Worm (Caenorhabditis elegans) whole organism, L3 larva: Measurements from ENCODE around the gene alh-8.
A peak's percentile ranks its signal among the peaks of the same experiment; 100 is the strongest.

ENCODE experiments used
- ZK546.5 ChIP-seq: sonication (generic microtip); optimal IDR thresholded peaks from 2 replicates; lab custom pipeline; 2017; ENCODE audit warnings: missing biosample characterization, missing genetic modification characterization
- aly-2 ChIP-seq: fragments of 150-350 bp; optimal IDR thresholded peaks from 2 replicates; lab custom pipeline; 2014; ENCODE audit warnings: missing biosample characterization, missing genetic modification characterization
- ceh-28 ChIP-seq: fragments of 150-350 bp; optimal IDR thresholded peaks from 2 replicates; lab custom pipeline; 2014; ENCODE audit warnings: missing biosample characterization, missing genetic modification reagents, missing genetic modification characterization
- ceh-82 ChIP-seq: fragments of 150-350 bp; optimal IDR thresholded peaks from 2 replicates; lab custom pipeline; 2014; ENCODE audit warnings: missing biosample characterization, missing genetic modification characterization
- ceh-9 ChIP-seq: sonication (generic microtip); optimal IDR thresholded peaks from 2 replicates; lab custom pipeline; 2018; ENCODE audit warnings: missing biosample characterization, missing genetic modification characterization
- daf-12 ChIP-seq: fragments of 150-350 bp; optimal IDR thresholded peaks from 2 replicates; lab custom pipeline; 2014; ENCODE audit warnings: missing biosample characterization, missing genetic modification reagents, missing genetic modification characterization
- egl-5 ChIP-seq: fragments of 150-350 bp; optimal IDR thresholded peaks from 2 replicates; lab custom pipeline; 2017; ENCODE audit warnings: missing biosample characterization, missing genetic modification reagents, missing genetic modification characterization, inconsistent platforms
- elt-1 ChIP-seq: fragments of 150-350 bp; optimal IDR thresholded peaks from 2 replicates; lab custom pipeline; 2014; ENCODE audit warnings: missing biosample characterization, missing genetic modification characterization
- elt-3 ChIP-seq, 3 experiments: fragments of 150-350 bp in 1 of 3; sonication (generic microtip) in 2 of 3; optimal IDR thresholded peaks; 2 replicates in 2 of 3; 4 replicates in 1 of 3; lab custom pipeline; 2014 to 2017; ENCODE audit warnings: missing biosample characterization in 3 of 3, missing genetic modification characterization in 3 of 3
- eor-1 ChIP-seq, 2 experiments: fragments of 150-350 bp; optimal IDR thresholded peaks; 2 replicates each; lab custom pipeline; 2014 to 2018; ENCODE audit warnings: missing biosample characterization in 2 of 2, missing genetic modification characterization in 2 of 2
- fkh-10 ChIP-seq: sonication (generic microtip); optimal IDR thresholded peaks from 2 replicates; lab custom pipeline; 2017; ENCODE audit warnings: missing biosample characterization, missing genetic modification reagents, missing genetic modification characterization
- fkh-2 ChIP-seq: fragments of 150-350 bp; optimal IDR thresholded peaks from 2 replicates; lab custom pipeline; 2014; ENCODE audit warnings: missing biosample characterization, missing genetic modification reagents, missing genetic modification characterization
- fos-1 ChIP-seq: fragments of 150-350 bp; optimal IDR thresholded peaks from 2 replicates; lab custom pipeline; 2014; ENCODE audit warnings: missing biosample characterization, missing genetic modification characterization
- hmg-11 ChIP-seq: sonication (generic microtip); optimal IDR thresholded peaks from 2 replicates; lab custom pipeline; 2016; ENCODE audit warnings: missing genetic modification characterization, missing compliant biosample characterization
- lin-15B ChIP-seq: fragments of 150-350 bp; optimal IDR thresholded peaks from 2 replicates; lab custom pipeline; 2014; ENCODE audit warnings: missing biosample characterization, missing genetic modification characterization
- lin-39 ChIP-seq: fragments of 150-350 bp; optimal IDR thresholded peaks from 2 replicates; lab custom pipeline; 2018; ENCODE audit warnings: missing biosample characterization, missing genetic modification reagents, missing genetic modification characterization
- mml-1 ChIP-seq: fragments of 150-350 bp; sonication (generic microtip); optimal IDR thresholded peaks from 3 replicates; lab custom pipeline; 2014; ENCODE audit warnings: missing biosample characterization, missing genetic modification characterization
- nfya-1 ChIP-seq: sonication (generic microtip); optimal IDR thresholded peaks from 2 replicates; lab custom pipeline; 2017; ENCODE audit warnings: missing genetic modification characterization, mild to moderate bottlenecking, missing compliant biosample characterization, antibody characterized with exemption, moderate library complexity; ENCODE audit not compliant: insufficient read depth
- nhr-11 ChIP-seq: fragments of 150-350 bp; optimal IDR thresholded peaks from 2 replicates; lab custom pipeline; 2014; ENCODE audit warnings: missing biosample characterization, missing genetic modification characterization
- nhr-12 ChIP-seq: fragments of 150-350 bp; optimal IDR thresholded peaks from 2 replicates; lab custom pipeline; 2014; ENCODE audit warnings: missing biosample characterization, missing genetic modification characterization
- nhr-23 ChIP-seq: fragments of 150-350 bp; optimal IDR thresholded peaks from 2 replicates; lab custom pipeline; 2014; ENCODE audit warnings: missing biosample characterization, missing genetic modification reagents, missing genetic modification characterization
- nhr-237 ChIP-seq: fragments of 150-350 bp; optimal IDR thresholded peaks from 2 replicates; lab custom pipeline; 2014; ENCODE audit warnings: missing biosample characterization, missing genetic modification characterization
- nhr-25 ChIP-seq: sonication (generic microtip); optimal IDR thresholded peaks from 2 replicates; lab custom pipeline; 2017; ENCODE audit warnings: missing biosample characterization, missing genetic modification characterization
- nhr-67 ChIP-seq: fragments of 150-350 bp; optimal IDR thresholded peaks from 2 replicates; lab custom pipeline; 2014; ENCODE audit warnings: missing biosample characterization, missing genetic modification characterization
- nhr-76 ChIP-seq: fragments of 150-350 bp; sonication (generic microtip); optimal IDR thresholded peaks from 5 replicates; lab custom pipeline; 2014; ENCODE audit warnings: missing biosample characterization, missing genetic modification characterization
- pha-4 ChIP-seq: fragments of 150-350 bp; optimal IDR thresholded peaks from 2 replicates; lab custom pipeline; 2014; ENCODE audit warnings: missing biosample characterization, missing genetic modification reagents, missing genetic modification characterization
- pqm-1 ChIP-seq: fragments of 150-350 bp; optimal IDR thresholded peaks from 2 replicates; lab custom pipeline; 2017; ENCODE audit warnings: missing biosample characterization, missing genetic modification characterization, inconsistent platforms
- sea-2 ChIP-seq: fragments of 150-350 bp; sonication (generic microtip); optimal IDR thresholded peaks from 4 replicates; lab custom pipeline; 2014; ENCODE audit warnings: missing biosample characterization, missing genetic modification reagents, missing genetic modification characterization
- skn-1 ChIP-seq: fragments of 150-350 bp; optimal IDR thresholded peaks from 2 replicates; lab custom pipeline; 2014; ENCODE audit warnings: missing biosample characterization, missing genetic modification characterization
- snpc-4 ChIP-seq: fragments of 150-350 bp; optimal IDR thresholded peaks from 2 replicates; lab custom pipeline; 2014; ENCODE audit warnings: missing biosample characterization, missing genetic modification characterization
- unc-39 ChIP-seq: sonication (generic microtip); optimal IDR thresholded peaks from 4 replicates; lab custom pipeline; 2017; ENCODE audit warnings: missing biosample characterization, missing genetic modification characterization
- unc-62 ChIP-seq: fragments of 150-350 bp; sonication (generic microtip); optimal IDR thresholded peaks from 4 replicates; lab custom pipeline; 2014; ENCODE audit warnings: missing biosample characterization, missing genetic modification reagents, missing genetic modification characterization
- zag-1 ChIP-seq: fragments of 150-350 bp; optimal IDR thresholded peaks from 2 replicates; lab custom pipeline; 2014; ENCODE audit warnings: missing biosample characterization, missing genetic modification characterization
- ztf-11 ChIP-seq: fragments of 150-350 bp; optimal IDR thresholded peaks from 2 replicates; lab custom pipeline; 2014; ENCODE audit warnings: missing biosample characterization, missing genetic modification characterization
- ztf-4 ChIP-seq: fragments of 150-350 bp; optimal IDR thresholded peaks from 2 replicates; lab custom pipeline; 2014; ENCODE audit warnings: missing biosample characterization, missing genetic modification characterization

alh-8 gene

ce11 chrII:11721604-11722003, 7.3 kb upstream of the alh-8 start:
- TF ChIP-seq zag-1 (tag; lab: Kevin White, UChicago), result no peak
- no peak for TF ChIP-seq mml-1 (tag; lab: Kevin White, UChicago)
- no peak for TF ChIP-seq nhr-12 (tag; lab: Kevin White, UChicago)
- no peak for TF ChIP-seq sea-2 (GFP tag; lab: Kevin White, UChicago)
- no peak for TF ChIP-seq elt-3 (tag; optimal IDR thresholded peaks at IDR 0.05; lab: Kevin White, UChicago)
- no peak for TF ChIP-seq hmg-11 (tag; lab: Kevin White, UChicago)
- TF ChIP-seq nhr-25, result no peak
- no peak for TF ChIP-seq pqm-1 (tag; lab: Kevin White, UChicago)
- TF ChIP-seq nhr-23 (tag; lab: Kevin White, UChicago), result no peak
- TF ChIP-seq ztf-11 (tag; lab: Kevin White, UChicago), result no peak
- no peak for TF ChIP-seq daf-12 (tag; lab: Kevin White, UChicago)
- no peak for TF ChIP-seq nhr-237 (tag; lab: Kevin White, UChicago)
- no peak for TF ChIP-seq nhr-67 (tag; lab: Kevin White, UChicago)
- TF ChIP-seq ceh-28 (tag; lab: Kevin White, UChicago), result no peak
- TF ChIP-seq ztf-4 (tag; lab: Kevin White, UChicago), result no peak
- no peak for TF ChIP-seq unc-39 (tag; lab: Kevin White, UChicago)
- TF ChIP-seq snpc-4, result no peak
- no peak for TF ChIP-seq unc-62 (GFP tag; lab: Kevin White, UChicago)
- no peak for TF ChIP-seq egl-5 (tag; lab: Kevin White, UChicago)

- no peak for TF ChIP-seq egl-5 (tag; lab: Kevin White, UChicago)
Observed at ce11 chrII:11722164-11722563, 6.7 kb upstream of the alh-8 start.

DNA sequence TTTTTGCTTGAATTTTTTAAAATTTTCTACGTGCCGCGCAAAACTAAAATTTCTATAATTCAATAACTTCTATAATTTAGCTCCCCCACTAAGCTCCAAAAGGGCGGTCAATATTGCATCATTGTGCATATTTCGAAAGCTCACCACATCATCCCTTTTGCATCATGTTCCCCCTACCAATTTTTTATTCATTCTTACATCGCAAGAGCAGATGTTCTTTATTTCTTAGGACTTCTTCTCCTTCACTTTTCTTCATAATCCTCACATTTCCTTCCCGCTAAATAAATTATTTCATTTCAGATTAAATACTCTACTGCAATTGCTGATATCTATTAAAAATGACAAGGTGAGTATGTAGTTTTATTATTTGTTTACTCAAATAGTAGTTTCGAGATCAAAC, 5.0 kb upstream of the alh-8 start, which contains the start of gene ldh-1:
Gene ldh-1 (plus strand): TSS at position 301 of the 400 bp plus-strand sequence.
- TF ChIP-seq pha-4 (tag; lab: Kevin White, UChicago) (no peak), sea-2 (GFP tag; lab: Kevin White, UChicago) (no peak), skn-1 (tag; lab: Kevin White, UChicago) (no peak), pqm-1 (tag; lab: Kevin White, UChicago) (no peak), elt-1 (tag; lab: Kevin White, UChicago) (no peak), ceh-9 (tag; lab: Kevin White, UChicago) (no peak), snpc-4 (no peak)

DNA sequence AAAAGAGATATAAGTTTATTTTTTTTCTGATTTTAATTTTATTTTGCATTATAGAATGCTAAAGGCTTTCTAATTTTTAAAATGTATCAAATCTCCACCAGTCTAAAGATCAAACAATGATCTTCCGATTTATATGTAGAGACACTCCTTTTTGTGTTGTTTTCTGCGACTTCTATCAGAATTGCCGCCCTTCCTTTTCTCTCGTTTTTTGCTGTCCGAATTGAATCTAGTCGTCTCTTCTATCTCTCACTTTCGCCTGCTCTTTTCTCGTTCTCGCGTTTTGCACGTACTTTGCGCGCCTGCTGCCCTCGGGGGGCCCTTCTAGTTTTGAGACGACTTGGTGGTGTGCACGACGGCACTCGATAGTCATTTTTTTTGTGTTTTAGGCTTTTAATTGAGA, 4.5 kb upstream of the alh-8 start:
- TF ChIP-seq lin-39 (tag; lab: Kevin White, UChicago) (peak; percentile 75), fkh-10 (GFP tag; lab: Kevin White, UChicago) (peak; percentile 51), hmg-11 (tag; lab: Kevin White, UChicago) (peak; percentile 26), lin-15B (tag; lab: Kevin White, UChicago) (peak; percentile 20), pha-4 (tag; lab: Kevin White, UChicago) (peak; percentile 15), eor-1 (tag; optimal IDR thresholded peaks at IDR 0.05; lab: Kevin White, UChicago) (no peak), nfya-1 (tag; lab: Kevin White, UChicago) (peak; percentile 68), ztf-4 (tag; lab: Kevin White, UChicago) (no peak)

DNA sequence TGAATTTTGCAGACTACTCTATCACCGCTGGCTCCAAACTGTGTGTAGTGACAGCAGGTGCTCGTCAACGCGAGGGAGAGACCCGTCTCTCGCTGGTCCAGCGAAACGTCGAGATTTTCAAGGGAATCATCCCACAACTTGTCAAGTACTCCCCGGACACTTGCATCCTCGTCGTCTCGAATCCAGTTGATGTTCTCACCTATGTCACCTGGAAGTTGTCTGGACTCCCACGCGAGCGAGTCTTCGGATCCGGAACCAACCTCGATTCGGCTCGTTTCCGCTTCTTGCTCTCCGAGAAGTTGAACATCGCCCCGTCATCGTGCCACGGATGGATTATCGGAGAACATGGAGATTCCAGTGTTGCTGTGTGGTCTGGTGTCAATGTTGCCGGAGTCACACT, 3.2 kb upstream of the alh-8 start:
- no peak for TF ChIP-seq ztf-11 (tag; lab: Kevin White, UChicago)
- TF ChIP-seq lin-15B (tag; lab: Kevin White, UChicago), result no peak
- TF ChIP-seq aly-2, result no peak
- no peak for TF ChIP-seq ZK546.5 (tag; lab: Kevin White, UChicago)
- TF ChIP-seq lin-39 (tag; lab: Kevin White, UChicago), result no peak
- TF ChIP-seq nhr-76 (tag; lab: Kevin White, UChicago), result no peak
- TF ChIP-seq fkh-10 (GFP tag; lab: Kevin White, UChicago), result no peak
- TF ChIP-seq sea-2 (GFP tag; lab: Kevin White, UChicago), result no peak
- no peak for TF ChIP-seq nhr-11
- no peak for TF ChIP-seq nhr-67 (tag; lab: Kevin White, UChicago)
- TF ChIP-seq ceh-82, result no peak
- no peak for TF ChIP-seq ceh-9 (tag; lab: Kevin White, UChicago)
- TF ChIP-seq fkh-2 (tag; lab: Kevin White, UChicago), result no peak
- TF ChIP-seq fos-1, result no peak
- no peak for TF ChIP-seq daf-12 (tag; lab: Kevin White, UChicago)
- TF ChIP-seq unc-39 (tag; lab: Kevin White, UChicago), result no peak
